Worm (Caenorhabditis elegans) whole organism, L3 larva: ENCODE results near the gene apa-2.

Experiments
- ZK546.5 ChIP-seq: sonication (generic microtip); optimal IDR thresholded peaks from 2 replicates; lab custom pipeline; 2017; ENCODE audit warnings: missing biosample characterization, missing genetic modification characterization
- ama-1 ChIP-seq: fragments of 150-350 bp; optimal IDR thresholded peaks from 2 replicates; lab custom pipeline; 2018
- ceh-16 ChIP-seq: sonication (generic microtip); optimal IDR thresholded peaks from 2 replicates; lab custom pipeline; 2017; ENCODE audit warnings: missing biosample characterization, missing genetic modification characterization
- ceh-28 ChIP-seq: fragments of 150-350 bp; optimal IDR thresholded peaks from 2 replicates; lab custom pipeline; 2014; ENCODE audit warnings: missing biosample characterization, missing genetic modification reagents, missing genetic modification characterization
- daf-12 ChIP-seq: fragments of 150-350 bp; optimal IDR thresholded peaks from 2 replicates; lab custom pipeline; 2014; ENCODE audit warnings: missing biosample characterization, missing genetic modification reagents, missing genetic modification characterization
- egl-27 ChIP-seq: sonication (generic microtip); optimal IDR thresholded peaks from 4 replicates; lab custom pipeline; 2017; ENCODE audit warnings: missing biosample characterization, missing genetic modification reagents, missing genetic modification characterization
- egl-5 ChIP-seq: fragments of 150-350 bp; optimal IDR thresholded peaks from 2 replicates; lab custom pipeline; 2017; ENCODE audit warnings: missing biosample characterization, missing genetic modification reagents, missing genetic modification characterization, inconsistent platforms
- elt-1 ChIP-seq: fragments of 150-350 bp; optimal IDR thresholded peaks from 2 replicates; lab custom pipeline; 2014; ENCODE audit warnings: missing biosample characterization, missing genetic modification characterization
- elt-2 ChIP-seq: sonication (generic microtip); optimal IDR thresholded peaks from 2 replicates; lab custom pipeline; 2016; ENCODE audit warnings: missing genetic modification reagents, mild to moderate bottlenecking, missing genetic modification characterization, missing compliant biosample characterization
- elt-3 ChIP-seq, 3 experiments: fragments of 150-350 bp in 1 of 3; sonication (generic microtip) in 2 of 3; optimal IDR thresholded peaks; 2 replicates in 2 of 3; 4 replicates in 1 of 3; lab custom pipeline; 2014 to 2017; ENCODE audit warnings: missing biosample characterization in 3 of 3, missing genetic modification characterization in 3 of 3
- eor-1 ChIP-seq, 2 experiments: fragments of 150-350 bp; optimal IDR thresholded peaks; 2 replicates each; lab custom pipeline; 2014 to 2018; ENCODE audit warnings: missing biosample characterization in 2 of 2, missing genetic modification characterization in 2 of 2
- fkh-10 ChIP-seq: sonication (generic microtip); optimal IDR thresholded peaks from 2 replicates; lab custom pipeline; 2017; ENCODE audit warnings: missing biosample characterization, missing genetic modification reagents, missing genetic modification characterization
- fkh-2 ChIP-seq: fragments of 150-350 bp; optimal IDR thresholded peaks from 2 replicates; lab custom pipeline; 2014; ENCODE audit warnings: missing biosample characterization, missing genetic modification reagents, missing genetic modification characterization
- fos-1 ChIP-seq: fragments of 150-350 bp; optimal IDR thresholded peaks from 2 replicates; lab custom pipeline; 2014; ENCODE audit warnings: missing biosample characterization, missing genetic modification characterization
- hmg-11 ChIP-seq: sonication (generic microtip); optimal IDR thresholded peaks from 2 replicates; lab custom pipeline; 2016; ENCODE audit warnings: missing genetic modification characterization, missing compliant biosample characterization
- jun-1 ChIP-seq: fragments of 150-350 bp; optimal IDR thresholded peaks from 2 replicates; lab custom pipeline; 2014; ENCODE audit warnings: missing biosample characterization, missing genetic modification reagents, missing genetic modification characterization
- lin-15B ChIP-seq: fragments of 150-350 bp; optimal IDR thresholded peaks from 2 replicates; lab custom pipeline; 2014; ENCODE audit warnings: missing biosample characterization, missing genetic modification characterization
- lin-39 ChIP-seq: fragments of 150-350 bp; optimal IDR thresholded peaks from 2 replicates; lab custom pipeline; 2018; ENCODE audit warnings: missing biosample characterization, missing genetic modification reagents, missing genetic modification characterization
- lsy-12 ChIP-seq: sonication (generic microtip); optimal IDR thresholded peaks from 2 replicates; lab custom pipeline; 2016; ENCODE audit warnings: mild to moderate bottlenecking, missing genetic modification characterization, missing compliant biosample characterization
- mdl-1 ChIP-seq: fragments of 150-350 bp; optimal IDR thresholded peaks from 2 replicates; lab custom pipeline; 2014; ENCODE audit warnings: missing biosample characterization, missing genetic modification characterization
- mml-1 ChIP-seq: fragments of 150-350 bp; sonication (generic microtip); optimal IDR thresholded peaks from 3 replicates; lab custom pipeline; 2014; ENCODE audit warnings: missing biosample characterization, missing genetic modification characterization
- nfya-1 ChIP-seq: sonication (generic microtip); optimal IDR thresholded peaks from 2 replicates; lab custom pipeline; 2017; ENCODE audit warnings: missing genetic modification characterization, mild to moderate bottlenecking, missing compliant biosample characterization, antibody characterized with exemption, moderate library complexity; ENCODE audit not compliant: insufficient read depth
- nhr-12 ChIP-seq: fragments of 150-350 bp; optimal IDR thresholded peaks from 2 replicates; lab custom pipeline; 2014; ENCODE audit warnings: missing biosample characterization, missing genetic modification characterization
- nhr-237 ChIP-seq: fragments of 150-350 bp; optimal IDR thresholded peaks from 2 replicates; lab custom pipeline; 2014; ENCODE audit warnings: missing biosample characterization, missing genetic modification characterization
- nhr-25 ChIP-seq: sonication (generic microtip); optimal IDR thresholded peaks from 2 replicates; lab custom pipeline; 2017; ENCODE audit warnings: missing biosample characterization, missing genetic modification characterization
- nhr-28 ChIP-seq: fragments of 150-350 bp; optimal IDR thresholded peaks from 2 replicates; lab custom pipeline; 2014; ENCODE audit warnings: missing biosample characterization, missing genetic modification characterization
- nhr-43 ChIP-seq: sonication (generic microtip); optimal IDR thresholded peaks from 2 replicates; lab custom pipeline; 2016; ENCODE audit warnings: mild to moderate bottlenecking, missing genetic modification characterization, missing compliant biosample characterization; ENCODE audit not compliant: poor library complexity, severe bottlenecking
- nhr-76 ChIP-seq: fragments of 150-350 bp; sonication (generic microtip); optimal IDR thresholded peaks from 5 replicates; lab custom pipeline; 2014; ENCODE audit warnings: missing biosample characterization, missing genetic modification characterization
- nhr-77 ChIP-seq: fragments of 150-350 bp; optimal IDR thresholded peaks from 2 replicates; lab custom pipeline; 2014; ENCODE audit warnings: missing biosample characterization, missing genetic modification characterization
- pha-4 ChIP-seq: fragments of 150-350 bp; optimal IDR thresholded peaks from 2 replicates; lab custom pipeline; 2014; ENCODE audit warnings: missing biosample characterization, missing genetic modification reagents, missing genetic modification characterization
- pqm-1 ChIP-seq: fragments of 150-350 bp; optimal IDR thresholded peaks from 2 replicates; lab custom pipeline; 2017; ENCODE audit warnings: missing biosample characterization, missing genetic modification characterization, inconsistent platforms
- snpc-4 ChIP-seq: fragments of 150-350 bp; optimal IDR thresholded peaks from 2 replicates; lab custom pipeline; 2014; ENCODE audit warnings: missing biosample characterization, missing genetic modification characterization
- tbx-2 ChIP-seq: sonication (generic microtip); optimal IDR thresholded peaks from 2 replicates; lab custom pipeline; 2016; ENCODE audit warnings: mild to moderate bottlenecking, missing genetic modification characterization, missing compliant biosample characterization
- unc-62 ChIP-seq: fragments of 150-350 bp; sonication (generic microtip); optimal IDR thresholded peaks from 4 replicates; lab custom pipeline; 2014; ENCODE audit warnings: missing biosample characterization, missing genetic modification reagents, missing genetic modification characterization
- ztf-4 ChIP-seq: fragments of 150-350 bp; optimal IDR thresholded peaks from 2 replicates; lab custom pipeline; 2014; ENCODE audit warnings: missing biosample characterization, missing genetic modification characterization

apa-2 gene

ce11 chrX:9337832-9338231 is 643 bp upstream of the apa-2 start (continued):
- TF ChIP-seq lsy-12 (peak; percentile 35), ama-1 (lab: Kevin White, UChicago) (no peak)
- TF ChIP-seq, all 47 proteins: peak for 15

- TF ChIP-seq pha-4: peak; percentile 91
- no peak for TF ChIP-seq ztf-4 (tag; lab: Kevin White, UChicago)
- peak; percentile 19 for TF ChIP-seq fkh-10 (GFP tag; lab: Kevin White, UChicago)
- TF ChIP-seq fkh-2 (tag; lab: Kevin White, UChicago): peak; percentile 77
- TF ChIP-seq elt-2 (tag; lab: Kevin White, UChicago): peak; percentile 66
- TF ChIP-seq ceh-28 (tag; lab: Kevin White, UChicago): peak; percentile 52
- no peak for TF ChIP-seq ZK546.5 (tag; lab: Kevin White, UChicago)
- no peak for TF ChIP-seq fos-1 (tag; lab: Kevin White, UChicago)
- peak; percentile 83 for TF ChIP-seq egl-5 (tag; lab: Kevin White, UChicago)
- TF ChIP-seq eor-1 (tag; optimal IDR thresholded peaks at IDR 0.05; lab: Kevin White, UChicago): no peak
- peak; percentile 25 for TF ChIP-seq lin-15B (tag; lab: Kevin White, UChicago)
- no peak for TF ChIP-seq egl-27 (tag; lab: Kevin White, UChicago)
- peak; percentile 30 for TF ChIP-seq ama-1 (lab: Kevin White, UChicago)
- peak; percentile 91 for TF ChIP-seq mdl-1 (tag; lab: Kevin White, UChicago)
- TF ChIP-seq elt-1 (tag; lab: Kevin White, UChicago): no peak
- TF ChIP-seq nhr-25: peak; percentile 91
- peak; percentile 79 for TF ChIP-seq nfya-1 (tag; lab: Kevin White, UChicago)
- TF ChIP-seq nhr-43 (tag; lab: Kevin White, UChicago): peak; percentile 57
- TF ChIP-seq hmg-11: peak; percentile 63
- no peak for TF ChIP-seq nhr-237
- peak; percentile 65 for TF ChIP-seq snpc-4
- peak; percentile 75 for TF ChIP-seq lin-39 (tag; lab: Kevin White, UChicago)
- peak; percentile 42 for TF ChIP-seq jun-1
- TF ChIP-seq nhr-76 (tag; lab: Kevin White, UChicago): no peak
- TF ChIP-seq pqm-1 (tag; lab: Kevin White, UChicago): peak; percentile 9
Observed at ce11 chrX:9347380-9347979, 9.0 kb downstream of the apa-2 start, which contains the start of gene oga-1. TSS of gene oga-1 (minus strand) at chrX:9347430.

ce11 chrX:9349844-9350556 is 11.5 kb downstream of the apa-2 start, which contains the start of gene flp-20:
TSS of gene flp-20 (minus strand) at chrX:9349894.
- no peak for TF ChIP-seq ceh-16 (tag; lab: Kevin White, UChicago)
- no peak for TF ChIP-seq snpc-4
- TF ChIP-seq nhr-25: no peak
- no peak for TF ChIP-seq nhr-76 (tag; lab: Kevin White, UChicago)
- no peak for TF ChIP-seq nhr-43 (tag; lab: Kevin White, UChicago)
- no peak for TF ChIP-seq pqm-1 (tag; lab: Kevin White, UChicago)
- no peak for TF ChIP-seq nhr-77 (tag; lab: Kevin White, UChicago)
- no peak for TF ChIP-seq fkh-10 (GFP tag; lab: Kevin White, UChicago)
- TF ChIP-seq pha-4: no peak
- TF ChIP-seq daf-12 (tag; lab: Kevin White, UChicago): no peak
- no peak for TF ChIP-seq unc-62 (GFP tag; lab: Kevin White, UChicago)
- no peak for TF ChIP-seq elt-1 (tag; lab: Kevin White, UChicago)
- TF ChIP-seq elt-2 (tag; lab: Kevin White, UChicago): no peak
- no peak for TF ChIP-seq nhr-12 (tag; lab: Kevin White, UChicago)
- TF ChIP-seq nhr-28 (tag; lab: Kevin White, UChicago): no peak
- no peak for TF ChIP-seq tbx-2 (tag; lab: Kevin White, UChicago)
- TF ChIP-seq mml-1 (tag; lab: Kevin White, UChicago): no peak
- TF ChIP-seq fkh-2 (tag; lab: Kevin White, UChicago): no peak
- TF ChIP-seq nfya-1 (tag; lab: Kevin White, UChicago): no peak
- no peak for TF ChIP-seq elt-3 (tag; optimal IDR thresholded peaks at IDR 0.05; lab: Kevin White, UChicago)
